Worm (Caenorhabditis elegans) whole organism, mixed stage, embryonic: ENCODE results near the gene tpst-1.

Experiments
- M03D4.4 ChIP-seq: sonication (generic microtip); optimal IDR thresholded peaks from 2 replicates; lab custom pipeline; 2017; ENCODE audit warnings: mild to moderate bottlenecking, missing genetic modification characterization, missing compliant biosample characterization
- bed-3 ChIP-seq: fragments of 200-800 bp; sonication (Bioruptor generic); optimal IDR thresholded peaks from 3 replicates; lab custom pipeline; 2018; ENCODE audit warnings: mild to moderate bottlenecking, missing genetic modification characterization, moderate library complexity, missing compliant biosample characterization
- blmp-1 ChIP-seq: fragments of 150-350 bp; optimal IDR thresholded peaks from 2 replicates; lab custom pipeline; 2014; ENCODE audit warnings: missing biosample characterization, missing genetic modification characterization
- ceh-39 ChIP-seq: fragments of 150-350 bp; optimal IDR thresholded peaks from 2 replicates; lab custom pipeline; 2014; ENCODE audit warnings: missing biosample characterization, missing genetic modification characterization
- ceh-43 ChIP-seq: fragments of 200-800 bp; sonication (Bioruptor generic); optimal IDR thresholded peaks from 2 replicates; lab custom pipeline; 2018; ENCODE audit warnings: mild to moderate bottlenecking, missing genetic modification characterization, moderate library complexity, missing compliant biosample characterization
- ceh-83 ChIP-seq: fragments of 200-800 bp; sonication (Bioruptor generic); optimal IDR thresholded peaks from 2 replicates; lab custom pipeline; 2018; ENCODE audit warnings: mild to moderate bottlenecking, missing genetic modification characterization, missing compliant biosample characterization
- ces-1 ChIP-seq: fragments of 150-350 bp; optimal IDR thresholded peaks from 2 replicates; lab custom pipeline; 2014; ENCODE audit warnings: missing biosample characterization, missing genetic modification reagents, missing genetic modification characterization
- cnd-1 ChIP-seq: fragments of 200-800 bp; sonication (Bioruptor generic); optimal IDR thresholded peaks from 2 replicates; lab custom pipeline; 2018; ENCODE audit warnings: mild to moderate bottlenecking, missing genetic modification characterization, missing compliant biosample characterization
- drap-1 ChIP-seq: fragments of 200-800 bp; sonication (Bioruptor generic); optimal IDR thresholded peaks from 3 replicates; lab custom pipeline; 2018; ENCODE audit warnings: mild to moderate bottlenecking, missing genetic modification characterization, missing compliant biosample characterization
- elt-1 ChIP-seq: sonication (generic microtip); optimal IDR thresholded peaks from 2 replicates; lab custom pipeline; 2017; ENCODE audit warnings: missing genetic modification characterization, mild to moderate bottlenecking, missing compliant biosample characterization, antibody characterized with exemption, moderate library complexity, borderline replicate concordance; ENCODE audit not compliant: insufficient read depth
- elt-3 ChIP-seq: fragments of 150-350 bp; optimal IDR thresholded peaks from 2 replicates; lab custom pipeline; 2014; ENCODE audit warnings: missing biosample characterization, missing genetic modification characterization
- flh-1 ChIP-seq: fragments of 200-800 bp; sonication (Bioruptor generic); optimal IDR thresholded peaks from 2 replicates; lab custom pipeline; 2018; ENCODE audit warnings: mild to moderate bottlenecking, missing genetic modification characterization, moderate library complexity, missing compliant biosample characterization
- ham-2 ChIP-seq: fragments of 200-800 bp; sonication (Bioruptor generic); optimal IDR thresholded peaks from 2 replicates; lab custom pipeline; 2018; ENCODE audit warnings: mild to moderate bottlenecking, missing genetic modification characterization, missing compliant biosample characterization
- hlh-1 ChIP-seq: fragments of 150-350 bp; optimal IDR thresholded peaks from 2 replicates; lab custom pipeline; 2014; ENCODE audit warnings: missing biosample characterization, missing genetic modification reagents, missing genetic modification characterization
- lin-13 ChIP-seq: fragments of 150-350 bp; optimal IDR thresholded peaks from 2 replicates; lab custom pipeline; 2014; ENCODE audit warnings: missing biosample characterization, missing genetic modification characterization
- lin-32 ChIP-seq: fragments of 200-800 bp; sonication (Bioruptor generic); optimal IDR thresholded peaks from 2 replicates; lab custom pipeline; 2018; ENCODE audit warnings: mild to moderate bottlenecking, missing genetic modification characterization, missing compliant biosample characterization
- lsy-2 ChIP-seq: fragments of 150-350 bp; optimal IDR thresholded peaks from 2 replicates; lab custom pipeline; 2014; ENCODE audit warnings: missing biosample characterization, missing genetic modification characterization
- mab-5 ChIP-seq: fragments of 150-350 bp; optimal IDR thresholded peaks from 2 replicates; lab custom pipeline; 2014; ENCODE audit warnings: missing biosample characterization, missing genetic modification characterization
- mep-1 ChIP-seq: fragments of 150-350 bp; optimal IDR thresholded peaks from 2 replicates; lab custom pipeline; 2017; ENCODE audit warnings: missing biosample characterization, missing genetic modification reagents, missing genetic modification characterization, inconsistent platforms
- mls-2 ChIP-seq: sonication (generic microtip); optimal IDR thresholded peaks from 2 replicates; lab custom pipeline; 2016; ENCODE audit warnings: mild to moderate bottlenecking, missing genetic modification characterization, moderate library complexity, missing compliant biosample characterization
- nhr-12 ChIP-seq: fragments of 150-350 bp; optimal IDR thresholded peaks from 2 replicates; lab custom pipeline; 2014; ENCODE audit warnings: missing biosample characterization, missing genetic modification characterization
- nhr-2 ChIP-seq: fragments of 150-350 bp; optimal IDR thresholded peaks from 2 replicates; lab custom pipeline; 2014; ENCODE audit warnings: missing biosample characterization, missing genetic modification characterization
- nhr-237 ChIP-seq: fragments of 150-350 bp; optimal IDR thresholded peaks from 2 replicates; lab custom pipeline; 2014; ENCODE audit warnings: missing biosample characterization, missing genetic modification characterization
- nhr-28 ChIP-seq: fragments of 150-350 bp; optimal IDR thresholded peaks from 2 replicates; lab custom pipeline; 2014; ENCODE audit warnings: missing biosample characterization, missing genetic modification characterization
- nhr-76 ChIP-seq: sonication (generic microtip); optimal IDR thresholded peaks from 2 replicates; lab custom pipeline; 2017; ENCODE audit warnings: missing biosample characterization, missing genetic modification characterization
- pha-4 ChIP-seq: fragments of 150-350 bp; optimal IDR thresholded peaks from 2 replicates; lab custom pipeline; 2018; ENCODE audit warnings: missing biosample characterization, missing genetic modification reagents, missing genetic modification characterization
- sem-2 ChIP-seq: fragments of 200-800 bp; sonication (Bioruptor generic); optimal IDR thresholded peaks from 2 replicates; lab custom pipeline; 2018; ENCODE audit warnings: mild to moderate bottlenecking, missing genetic modification characterization, missing compliant biosample characterization
- snpc-4 ChIP-seq: fragments of 150-350 bp; optimal IDR thresholded peaks from 2 replicates; lab custom pipeline; 2014; ENCODE audit warnings: missing biosample characterization, missing genetic modification characterization
- sptf-1 ChIP-seq: sonication (generic microtip); optimal IDR thresholded peaks from 2 replicates; lab custom pipeline; 2017; ENCODE audit warnings: mild to moderate bottlenecking, missing genetic modification characterization, moderate library complexity, missing compliant biosample characterization
- tbx-8 ChIP-seq: fragments of 200-800 bp; sonication (Bioruptor generic); optimal IDR thresholded peaks from 2 replicates; lab custom pipeline; 2018; ENCODE audit warnings: mild to moderate bottlenecking, missing genetic modification characterization, moderate library complexity, missing compliant biosample characterization
- unc-120 ChIP-seq: sonication (generic microtip); optimal IDR thresholded peaks from 2 replicates; lab custom pipeline; 2017; ENCODE audit warnings: missing genetic modification characterization, missing compliant biosample characterization; ENCODE audit not compliant: poor library complexity, severe bottlenecking
- unc-39 ChIP-seq: fragments of 150-350 bp; optimal IDR thresholded peaks from 2 replicates; lab custom pipeline; 2014; ENCODE audit warnings: missing biosample characterization, missing genetic modification characterization
- unc-62 ChIP-seq: fragments of 150-350 bp; optimal IDR thresholded peaks from 2 replicates; lab custom pipeline; 2014; ENCODE audit warnings: missing biosample characterization, missing genetic modification reagents, missing genetic modification characterization
- zip-8 ChIP-seq: fragments of 150-350 bp; optimal IDR thresholded peaks from 2 replicates; lab custom pipeline; 2014; ENCODE audit warnings: missing biosample characterization, missing genetic modification characterization
- ztf-11 ChIP-seq: fragments of 150-350 bp; optimal IDR thresholded peaks from 2 replicates; lab custom pipeline; 2014; ENCODE audit warnings: missing biosample characterization, missing genetic modification characterization

tpst-1 gene

DNA sequence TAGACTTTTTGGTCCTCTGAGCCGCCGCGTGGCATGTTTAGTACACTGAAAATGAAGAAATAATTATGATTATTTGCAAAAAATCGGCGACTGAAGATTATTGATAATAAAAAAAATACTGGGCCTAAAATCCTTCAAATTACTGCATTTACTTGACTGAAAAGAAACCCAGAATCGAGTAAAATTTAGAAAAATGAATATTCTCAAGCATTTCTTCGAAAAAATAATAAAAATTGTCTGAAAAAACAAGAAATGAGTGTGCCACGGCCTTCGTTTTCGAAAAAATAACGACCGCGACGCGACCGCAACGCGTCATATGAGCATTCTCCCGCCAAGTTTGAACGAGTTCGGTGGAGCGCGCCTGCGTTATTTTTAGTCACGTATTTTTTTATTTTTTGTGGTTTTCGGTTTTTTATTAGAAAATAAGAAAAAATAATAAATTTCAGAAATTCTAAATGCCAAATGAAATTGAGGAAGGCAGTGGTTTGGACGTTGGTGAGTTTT lies 25.8 kb upstream of the tpst-1 start, which contains the start of the genes rsp-3 and spin-4:
TSS of gene rsp-3 (minus strand) at position 51 of the 504 bp plus-strand sequence.
TSS of gene spin-4 (plus strand) at position 447 of the 504 bp plus-strand sequence.
- TF ChIP-seq unc-39 (tag; lab: Kevin White, UChicago) (no peak), sptf-1 (peak; percentile 31), unc-62 (GFP tag; lab: Kevin White, UChicago) (no peak), flh-1 (no peak), cnd-1 (tag; lab: Kevin White, UChicago) (no peak), ceh-83 (GFP tag; lab: Kevin White, UChicago) (no peak), M03D4.4 (tag; lab: Kevin White, UChicago) (no peak), elt-1 (no peak), ham-2 (no peak), bed-3 (no peak), tbx-8 (GFP tag; lab: Kevin White, UChicago) (no peak), mls-2 (tag; lab: Kevin White, UChicago) (no peak), snpc-4 (tag; lab: Kevin White, UChicago) (no peak), nhr-28 (tag; lab: Kevin White, UChicago) (no peak), nhr-2 (tag; lab: Kevin White, UChicago) (no peak), ceh-43 (no peak), nhr-76 (tag; lab: Kevin White, UChicago) (no peak), lin-13 (tag; lab: Kevin White, UChicago) (peak; percentile 84), nhr-12 (tag; lab: Kevin White, UChicago) (no peak), nhr-237 (tag; lab: Kevin White, UChicago) (peak; percentile 93), elt-3 (no peak), blmp-1 (tag; lab: Kevin White, UChicago) (peak; percentile 32), ces-1 (GFP tag; lab: Kevin White, UChicago) (peak; percentile 72), unc-120 (tag; lab: Kevin White, UChicago) (no peak), ceh-39 (tag; lab: Kevin White, UChicago) (peak; percentile 89), mep-1 (tag; lab: Kevin White, UChicago) (peak; percentile 92), zip-8 (no peak), lin-32 (GFP tag; lab: Kevin White, UChicago) (no peak), hlh-1 (peak; percentile 5), mab-5 (tag; lab: Kevin White, UChicago) (peak; percentile 73), ztf-11 (tag; lab: Kevin White, UChicago) (no peak), sem-2 (GFP tag; lab: Kevin White, UChicago) (no peak), pha-4 (tag; lab: Kevin White, UChicago) (peak; percentile 48), drap-1 (GFP tag; lab: Kevin White, UChicago) (no peak), lsy-2 (tag; lab: Kevin White, UChicago) (peak; percentile 80)

DNA sequence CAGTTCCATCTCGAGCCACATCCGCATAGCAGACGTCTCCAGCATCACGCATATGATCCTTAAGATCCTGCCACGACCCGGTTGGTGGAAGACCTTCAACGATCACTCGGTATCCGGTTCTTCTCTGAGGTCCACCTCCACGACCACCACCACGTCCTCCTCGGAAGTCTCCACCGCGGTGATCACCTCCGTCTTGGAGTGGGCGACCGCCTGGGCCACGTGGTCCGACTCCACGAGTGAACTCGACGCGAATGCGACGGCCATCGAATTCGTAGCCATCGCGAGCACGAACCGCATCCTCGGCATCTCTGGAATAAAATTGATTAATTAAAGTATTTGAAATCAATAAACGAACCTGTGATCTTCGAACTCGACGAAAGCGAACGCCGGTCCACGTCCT lies 25.3 kb upstream of the tpst-1 start:
- TF ChIP-seq nhr-12 (tag; lab: Kevin White, UChicago) (no peak), pha-4 (tag; lab: Kevin White, UChicago) (no peak), ceh-43 (no peak), M03D4.4 (tag; lab: Kevin White, UChicago) (no peak), lin-32 (GFP tag; lab: Kevin White, UChicago) (no peak), nhr-28 (tag; lab: Kevin White, UChicago) (no peak)

DNA sequence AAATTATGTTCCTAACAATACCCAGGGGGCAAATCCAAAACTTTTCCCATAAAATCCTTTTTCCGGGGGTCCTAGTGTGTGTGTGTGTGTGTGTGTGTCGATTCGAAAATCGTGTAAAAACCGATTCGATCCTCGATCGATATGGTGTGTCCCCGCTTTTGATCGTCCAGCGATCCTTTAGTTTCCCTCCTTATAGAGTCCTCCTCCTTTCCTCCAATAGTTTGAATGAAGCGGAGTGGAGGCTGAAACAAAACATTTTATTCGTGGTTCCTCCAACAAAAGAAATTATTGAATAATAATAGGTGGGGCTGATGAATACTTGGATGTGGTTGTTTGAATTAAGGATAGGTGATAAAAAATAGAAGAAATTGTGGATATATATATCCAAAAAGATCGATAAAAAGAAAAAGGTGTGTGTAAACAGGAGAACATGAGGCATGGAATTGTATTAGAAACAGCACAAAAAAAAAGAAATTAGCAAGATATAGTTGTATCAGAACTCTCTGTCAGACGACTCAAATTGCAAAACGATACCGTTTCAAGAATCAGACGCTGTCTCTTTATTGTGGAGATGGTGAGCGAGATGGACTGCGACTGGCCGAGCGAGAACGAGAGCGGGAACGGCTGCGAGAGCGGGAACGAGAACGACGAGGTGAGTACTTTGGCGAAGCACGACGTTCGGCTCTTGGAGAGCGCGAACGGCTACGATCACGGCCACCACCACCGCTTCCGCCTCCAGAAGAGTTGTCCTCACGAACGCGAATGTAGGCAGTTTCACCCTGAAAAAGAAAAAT lies 24.6 kb upstream of the tpst-1 start:
- TF ChIP-seq lin-32 (GFP tag; lab: Kevin White, UChicago) = no peak
- no peak for TF ChIP-seq ceh-83 (GFP tag; lab: Kevin White, UChicago)
- no peak for TF ChIP-seq M03D4.4 (tag; lab: Kevin White, UChicago)
- TF ChIP-seq zip-8 = no peak
- no peak for TF ChIP-seq ztf-11 (tag; lab: Kevin White, UChicago)
- TF ChIP-seq cnd-1 (tag; lab: Kevin White, UChicago) = no peak
- TF ChIP-seq snpc-4 (tag; lab: Kevin White, UChicago) = no peak
- TF ChIP-seq bed-3 = no peak
- no peak for TF ChIP-seq unc-62 (GFP tag; lab: Kevin White, UChicago)
- TF ChIP-seq pha-4 (tag; lab: Kevin White, UChicago) = no peak
- TF ChIP-seq elt-3 = no peak
- TF ChIP-seq nhr-2 (tag; lab: Kevin White, UChicago) = no peak
- TF ChIP-seq mab-5 (tag; lab: Kevin White, UChicago) = no peak
- no peak for TF ChIP-seq nhr-237 (tag; lab: Kevin White, UChicago)
- TF ChIP-seq ceh-43 = no peak
- no peak for TF ChIP-seq unc-120 (tag; lab: Kevin White, UChicago)
- TF ChIP-seq ceh-39 (tag; lab: Kevin White, UChicago) = no peak
- TF ChIP-seq nhr-28 (tag; lab: Kevin White, UChicago) = no peak
- no peak for TF ChIP-seq lsy-2 (tag; lab: Kevin White, UChicago)
